Fruit fly (Drosophila melanogaster) whole organism, embryonic: ENCODE measurements around the gene CG32984.

ENCODE experiments used
- ATbp ChIP-seq: fragments of 200-800 bp; sonication (Bioruptor generic); optimal IDR thresholded peaks from 2 replicates; lab custom pipeline; 2017; ENCODE audit warnings: missing biosample characterization, mild to moderate bottlenecking, missing genetic modification characterization, missing genetic modification reagents
- BtbVII ChIP-seq: fragments of 200-800 bp; sonication (Bioruptor generic); optimal IDR thresholded peaks from 3 replicates; lab custom pipeline; 2017; ENCODE audit warnings: missing biosample characterization, mild to moderate bottlenecking, missing genetic modification characterization
- CG10147 ChIP-seq: fragments of 200-800 bp; sonication (Bioruptor generic); optimal IDR thresholded peaks from 2 replicates; lab custom pipeline; 2019; ENCODE audit warnings: missing biosample characterization, mild to moderate bottlenecking, missing genetic modification characterization, moderate library complexity
- CG10462 ChIP-seq: fragments of 200-800 bp; sonication (Bioruptor generic); optimal IDR thresholded peaks from 2 replicates; lab custom pipeline; 2016; ENCODE audit warnings: missing biosample characterization, missing genetic modification characterization
- CG10543 ChIP-seq: fragments of 200-800 bp; sonication (Bioruptor generic); optimal IDR thresholded peaks from 3 replicates; lab custom pipeline; 2017; ENCODE audit warnings: missing biosample characterization, mild to moderate bottlenecking, missing genetic modification characterization, moderate library complexity
- CG12299 ChIP-seq: fragments of 200-800 bp; sonication (Bioruptor generic); optimal IDR thresholded peaks from 2 replicates; lab custom pipeline; 2018; ENCODE audit warnings: missing biosample characterization, mild to moderate bottlenecking, missing genetic modification characterization
- CG13123 ChIP-seq: fragments of 200-800 bp; sonication (Bioruptor generic); optimal IDR thresholded peaks from 2 replicates; lab custom pipeline; 2016; ENCODE audit warnings: missing biosample characterization, missing genetic modification characterization
- CG14667 ChIP-seq: fragments of 200-800 bp; sonication (Bioruptor generic); IDR thresholded peaks from 2 replicates; pipeline ENCODE4 v1.3.6; 2022; ENCODE audit warnings: missing biosample characterization, missing genetic modification characterization
- CG18011 ChIP-seq: fragments of 200-800 bp; sonication (Bioruptor generic); optimal IDR thresholded peaks from 2 replicates; lab custom pipeline; 2017; ENCODE audit warnings: missing biosample characterization, missing genetic modification characterization, mild to moderate bottlenecking, moderate library complexity, missing genotype
- CG2678 ChIP-seq: fragments of 200-800 bp; sonication (Bioruptor generic); optimal IDR thresholded peaks from 3 replicates; lab custom pipeline; 2019; ENCODE audit warnings: missing biosample characterization, mild to moderate bottlenecking, missing genetic modification characterization, moderate library complexity
- CG33557 ChIP-seq: fragments of 200-800 bp; sonication (Bioruptor generic); optimal IDR thresholded peaks from 2 replicates; lab custom pipeline; 2019; ENCODE audit warnings: missing biosample characterization, mild to moderate bottlenecking, missing genetic modification characterization, moderate library complexity
- CG42726 ChIP-seq: fragments of 200-800 bp; sonication (Bioruptor generic); IDR thresholded peaks from 2 replicates; pipeline ENCODE4 v1.3.6; 2022; ENCODE audit warnings: missing biosample characterization, missing genetic modification characterization; ENCODE audit not compliant: partially characterized antibody
- CG43689 ChIP-seq: fragments of 200-800 bp; sonication (Bioruptor generic); IDR thresholded peaks from 2 replicates; pipeline ENCODE4 v1.3.6; 2022; ENCODE audit warnings: missing biosample characterization, missing genetic modification characterization
- CG4617 ChIP-seq: fragments of 200-800 bp; sonication (Bioruptor generic); optimal IDR thresholded peaks from 3 replicates; lab custom pipeline; 2016; ENCODE audit warnings: missing biosample characterization, missing genetic modification characterization, borderline replicate concordance
- CG6791 ChIP-seq: fragments of 200-800 bp; sonication (Bioruptor generic); IDR thresholded peaks from 3 replicates; pipeline ENCODE4 v1.3.6; 2022; ENCODE audit warnings: missing biosample characterization, missing genetic modification characterization; ENCODE audit not compliant: partially characterized antibody
- CG7271 ChIP-seq: fragments of 200-800 bp; sonication (Bioruptor generic); optimal IDR thresholded peaks from 2 replicates; lab custom pipeline; 2018; ENCODE audit warnings: missing biosample characterization, mild to moderate bottlenecking, missing genetic modification characterization, moderate library complexity
- CG8281 ChIP-seq: fragments of 200-800 bp; sonication (Bioruptor generic); optimal IDR thresholded peaks from 2 replicates; lab custom pipeline; 2018; ENCODE audit warnings: missing biosample characterization, mild to moderate bottlenecking, missing genetic modification characterization, moderate library complexity
- CG8388 ChIP-seq: fragments of 200-800 bp; sonication (Bioruptor generic); optimal IDR thresholded peaks from 2 replicates; lab custom pipeline; 2019; ENCODE audit warnings: missing biosample characterization, mild to moderate bottlenecking, missing genetic modification characterization, moderate library complexity
- Camta ChIP-seq: fragments of 200-800 bp; sonication (Bioruptor generic); optimal IDR thresholded peaks from 2 replicates; lab custom pipeline; 2016; ENCODE audit warnings: missing biosample characterization, missing genetic modification characterization
- Dp ChIP-seq: fragments of 200-800 bp; sonication (Bioruptor generic); optimal IDR thresholded peaks from 2 replicates; lab custom pipeline; 2018; ENCODE audit warnings: missing biosample characterization, mild to moderate bottlenecking, missing genetic modification characterization, moderate library complexity
- Eip74EF ChIP-seq, 2 experiments: fragments of 200-800 bp in 1 of 2; fragments of >200 bp in 1 of 2; sonication (Bioruptor generic) in 1 of 2; optimal IDR thresholded peaks; 2 replicates each; lab custom pipeline; 2017 to 2019; ENCODE audit warnings: missing biosample characterization in 2 of 2, missing genetic modification characterization in 2 of 2, mild to moderate bottlenecking in 1 of 2, moderate library complexity in 1 of 2
- Gsc ChIP-seq: fragments of 200-800 bp; sonication (Bioruptor generic); IDR thresholded peaks from 2 replicates; pipeline ENCODE4 v1.3.6; 2022; ENCODE audit warnings: missing biosample characterization, missing genetic modification characterization
- Mad ChIP-seq: fragments of 200-800 bp; sonication (Bioruptor generic); optimal IDR thresholded peaks from 2 replicates; lab custom pipeline; 2016; ENCODE audit warnings: missing biosample characterization, missing genetic modification characterization
- Med ChIP-seq: fragments of 200-800 bp; sonication (Bioruptor generic); peaks from one replicate; lab custom pipeline; 2016; ENCODE audit warnings: missing biosample characterization, missing genetic modification characterization, mild to moderate bottlenecking, inconsistent platforms, moderate library complexity
- Opbp ChIP-seq: fragments of 200-800 bp; sonication (Bioruptor generic); IDR thresholded peaks from 3 replicates; pipeline ENCODE4 v1.3.6; 2022; ENCODE audit warnings: missing biosample characterization, missing genetic modification characterization; ENCODE audit not compliant: partially characterized antibody
- Ptx1 ChIP-seq: fragments of 200-800 bp; sonication (Bioruptor generic); IDR thresholded peaks from 2 replicates; pipeline ENCODE4 v1.3.6; 2022; ENCODE audit warnings: missing biosample characterization, missing genetic modification characterization
- Rfx ChIP-seq: fragments of 200-800 bp; sonication (Bioruptor generic); IDR thresholded peaks from 2 replicates; pipeline ENCODE4 v1.3.6; 2022; ENCODE audit warnings: missing biosample characterization, missing genetic modification characterization
- Tbp ChIP-seq: fragments of >200 bp; optimal IDR thresholded peaks from 2 replicates; lab custom pipeline; 2018; ENCODE audit warnings: missing biosample characterization, missing genetic modification characterization
- ac ChIP-seq: fragments of 200-800 bp; sonication (Bioruptor generic); optimal IDR thresholded peaks from 3 replicates; lab custom pipeline; 2017; ENCODE audit warnings: missing biosample characterization, mild to moderate bottlenecking, missing genetic modification characterization
- al ChIP-seq: fragments of 200-800 bp; sonication (Bioruptor generic); IDR thresholded peaks from 2 replicates; pipeline ENCODE4 v1.3.6; 2022; ENCODE audit warnings: missing biosample characterization, missing genetic modification characterization
- crc ChIP-seq: fragments of 200-800 bp; sonication (Bioruptor generic); optimal IDR thresholded peaks from 2 replicates; lab custom pipeline; 2016; ENCODE audit warnings: missing biosample characterization, missing genetic modification characterization
- dan ChIP-seq: fragments of 200-800 bp; sonication (Bioruptor generic); IDR thresholded peaks from 2 replicates; pipeline ENCODE4 v1.3.6; 2022; ENCODE audit warnings: missing biosample characterization, missing genetic modification characterization
- danr ChIP-seq: fragments of 200-800 bp; sonication (Bioruptor generic); IDR thresholded peaks from 2 replicates; pipeline ENCODE4 v1.3.6; 2022; ENCODE audit warnings: missing biosample characterization, missing genetic modification characterization
- eyg ChIP-seq: fragments of 200-800 bp; sonication (Bioruptor generic); optimal IDR thresholded peaks from 3 replicates; lab custom pipeline; 2016; ENCODE audit warnings: missing biosample characterization, missing genetic modification characterization
- fd96Cb ChIP-seq: fragments of 200-800 bp; sonication (Bioruptor generic); optimal IDR thresholded peaks from 2 replicates; lab custom pipeline; 2018; ENCODE audit warnings: missing biosample characterization, mild to moderate bottlenecking, missing genetic modification characterization, moderate library complexity
- ftz-f1 ChIP-seq: fragments of 200-800 bp; sonication (Bioruptor generic); optimal IDR thresholded peaks from 2 replicates; lab custom pipeline; 2016; ENCODE audit warnings: missing biosample characterization, missing genetic modification characterization
- grn ChIP-seq: fragments of 200-800 bp; sonication (Bioruptor generic); optimal IDR thresholded peaks from 3 replicates; lab custom pipeline; 2017; ENCODE audit warnings: missing biosample characterization, missing genetic modification characterization
- hb ChIP-seq: fragments of 200-800 bp; sonication (Bioruptor generic); IDR thresholded peaks from 3 replicates; pipeline ENCODE4 v1.3.6; 2022; ENCODE audit warnings: missing biosample characterization, missing genetic modification characterization; ENCODE audit not compliant: partially characterized antibody
- jumu ChIP-seq: fragments of 200-800 bp; sonication (Bioruptor generic); optimal IDR thresholded peaks from 3 replicates; lab custom pipeline; 2016; ENCODE audit warnings: missing biosample characterization, missing genetic modification characterization
- ken ChIP-seq: fragments of 200-800 bp; sonication (Bioruptor generic); IDR thresholded peaks from 3 replicates; pipeline ENCODE4 v1.3.6; 2022; ENCODE audit warnings: missing biosample characterization, missing genetic modification characterization
- lilli ChIP-seq: fragments of 200-800 bp; sonication (Bioruptor generic); optimal IDR thresholded peaks from 3 replicates; lab custom pipeline; 2016; ENCODE audit warnings: missing biosample characterization, missing genetic modification characterization
- pb ChIP-seq: fragments of 200-800 bp; sonication (Bioruptor generic); optimal IDR thresholded peaks from 3 replicates; lab custom pipeline; 2016; ENCODE audit warnings: missing biosample characterization, missing genetic modification characterization
- pho ChIP-seq: fragments of 200-800 bp; sonication (Bioruptor generic); optimal IDR thresholded peaks from 2 replicates; lab custom pipeline; 2016; ENCODE audit warnings: missing biosample characterization, missing genetic modification characterization
- sd ChIP-seq: fragments of 200-800 bp; sonication (Bioruptor generic); optimal IDR thresholded peaks from 3 replicates; lab custom pipeline; 2018; ENCODE audit warnings: missing biosample characterization, mild to moderate bottlenecking, missing genetic modification characterization, moderate library complexity
- slp2 ChIP-seq: fragments of 200-800 bp; sonication (Bioruptor generic); optimal IDR thresholded peaks from 2 replicates; lab custom pipeline; 2016; ENCODE audit warnings: missing biosample characterization, missing genetic modification characterization
- tin ChIP-seq: fragments of 200-800 bp; sonication (Bioruptor generic); optimal IDR thresholded peaks from 3 replicates; lab custom pipeline; 2016; ENCODE audit warnings: missing biosample characterization, missing genetic modification characterization
- tll ChIP-seq, 2 experiments: fragments of 200-800 bp in 1 of 2; fragments of >200 bp in 1 of 2; sonication (Bioruptor generic) in 1 of 2; optimal IDR thresholded peaks; 2 replicates each; lab custom pipeline; 2017 to 2019; ENCODE audit warnings: missing biosample characterization in 2 of 2, missing genetic modification characterization in 2 of 2, mild to moderate bottlenecking in 1 of 2, moderate library complexity in 1 of 2
- trem ChIP-seq: fragments of 200-800 bp; optimal IDR thresholded peaks from 3 replicates; lab custom pipeline; 2019; ENCODE audit warnings: missing biosample characterization, mild to moderate bottlenecking, missing genetic modification characterization, moderate library complexity
- twi ChIP-seq: fragments of 200-800 bp; optimal IDR thresholded peaks from 2 replicates; lab custom pipeline; 2019; ENCODE audit warnings: missing biosample characterization, mild to moderate bottlenecking, missing genetic modification characterization, moderate library complexity
- vfl ChIP-seq: fragments of 200-800 bp; sonication (Bioruptor generic); optimal IDR thresholded peaks from 2 replicates; lab custom pipeline; 2016; ENCODE audit warnings: missing biosample characterization, missing genetic modification characterization

CG32984 gene

dm6 chr2L:8987251-8987937 lies 22.6 kb downstream of the CG32984 start:
- no peak for TF ChIP-seq CG10462 (GFP tag; lab: Kevin White, UChicago)
- no peak for TF ChIP-seq CG43689
- TF ChIP-seq CG14667 (GFP tag; lab: Robert Waterston, UW) = no peak
- no peak for TF ChIP-seq Rfx
- no peak for TF ChIP-seq tin
- no peak for TF ChIP-seq tll (GFP tag; optimal IDR thresholded peaks at IDR 0.05; lab: Kevin White, UChicago)
- TF ChIP-seq Mad (GFP tag; lab: Kevin White, UChicago) = no peak
- no peak for TF ChIP-seq CG10147 (GFP tag; lab: Kevin White, UChicago)
- no peak for TF ChIP-seq hb (GFP tag; lab: Robert Waterston, UW)
- TF ChIP-seq Opbp (GFP tag; lab: Robert Waterston, UW) = no peak
- no peak for TF ChIP-seq Tbp
- TF ChIP-seq jumu (GFP tag; lab: Kevin White, UChicago) = no peak
- TF ChIP-seq crc (GFP tag; lab: Kevin White, UChicago) = no peak
- TF ChIP-seq Camta (GFP tag; lab: Kevin White, UChicago) = no peak
- peak in 1 of 2 experiments; percentile 67 for TF ChIP-seq Eip74EF (GFP tag; optimal IDR thresholded peaks at IDR 0.05; lab: Kevin White, UChicago)
- TF ChIP-seq CG8388 (GFP tag; lab: Kevin White, UChicago) = no peak
- no peak for TF ChIP-seq danr (GFP tag; lab: Robert Waterston, UW)
- peak; percentile 13 for TF ChIP-seq CG10543
- TF ChIP-seq dan (GFP tag; lab: Robert Waterston, UW) = no peak
- TF ChIP-seq CG33557 = no peak
- no peak for TF ChIP-seq trem (tag; lab: Kevin White, UChicago)
- TF ChIP-seq vfl (GFP tag; lab: Kevin White, UChicago) = no peak
- no peak for TF ChIP-seq Dp (GFP tag; lab: Kevin White, UChicago)
- no peak for TF ChIP-seq CG18011
- no peak for TF ChIP-seq CG6791 (GFP tag; lab: Robert Waterston, UW)
- no peak for TF ChIP-seq ATbp (GFP tag; lab: Kevin White, UChicago)
- TF ChIP-seq Ptx1 (GFP tag; lab: Robert Waterston, UW) = no peak
- TF ChIP-seq twi (tag; lab: Kevin White, UChicago) = no peak
- no peak for TF ChIP-seq CG4617 (GFP tag; lab: Kevin White, UChicago)
- TF ChIP-seq CG12299 = no peak
- no peak for TF ChIP-seq CG13123 (GFP tag; lab: Kevin White, UChicago)
- TF ChIP-seq BtbVII (GFP tag; lab: Kevin White, UChicago) = peak; percentile 32
- no peak for TF ChIP-seq eyg (GFP tag; lab: Kevin White, UChicago)
- TF ChIP-seq ac (GFP tag; lab: Kevin White, UChicago) = no peak
- TF ChIP-seq CG2678 (tag; lab: Kevin White, UChicago) = peak; percentile 10
- no peak for TF ChIP-seq ftz-f1 (GFP tag; lab: Kevin White, UChicago)
- TF ChIP-seq pb (GFP tag; lab: Kevin White, UChicago) = no peak
- TF ChIP-seq sd (tag; lab: Kevin White, UChicago) = peak; percentile 79
- TF ChIP-seq al (GFP tag; lab: Robert Waterston, UW) = no peak
- TF ChIP-seq grn (GFP tag; lab: Kevin White, UChicago) = peak; percentile 31
- no peak for TF ChIP-seq lilli
- TF ChIP-seq CG7271 (tag; lab: Kevin White, UChicago) = no peak
- no peak for TF ChIP-seq ken (GFP tag; lab: Robert Waterston, UW)
- no peak for TF ChIP-seq pho (GFP tag; lab: Kevin White, UChicago)
- TF ChIP-seq Med (GFP tag; lab: Kevin White, UChicago) = peak; percentile 41
- TF ChIP-seq CG42726 (GFP tag; lab: Robert Waterston, UW) = no peak
- no peak for TF ChIP-seq slp2 (GFP tag; lab: Kevin White, UChicago)
- TF ChIP-seq CG8281 (tag; lab: Kevin White, UChicago) = no peak
- no peak for TF ChIP-seq fd96Cb (tag; lab: Kevin White, UChicago)
- no peak for TF ChIP-seq Gsc (GFP tag; lab: Robert Waterston, UW)
